Worm (Caenorhabditis elegans): ENCODE results near the gene Y49E10.18.

The Y49E10.18 gene

ce11 chrIII:12426558-12426957 is 19.3 kb downstream of the Y49E10.18 start, which contains the start of gene pie-1 (continued):
- no peak for TF ChIP-seq ztf-26 (tag; optimal IDR thresholded peaks at IDR 0.05)
- TF ChIP-seq K12H6.12 (tag; optimal IDR thresholded peaks at IDR 0.05) = no peak
- TF ChIP-seq ceh-58 (GFP tag; IDR thresholded peaks at IDR 0.05) = no peak
- TF ChIP-seq aptf-2 (GFP tag; conservative IDR thresholded peaks at IDR 0.05) = no peak
- TF ChIP-seq mxl-1 (tag; optimal IDR thresholded peaks at IDR 0.05) = no peak
- TF ChIP-seq rpc-1 (optimal IDR thresholded peaks at IDR 0.05) = no peak
- TF ChIP-seq rpc-1 (tag; optimal IDR thresholded peaks at IDR 0.05) = no peak
- TF ChIP-seq efl-1 (GFP tag; optimal IDR thresholded peaks at IDR 0.05) = peak; percentile 100
- TF ChIP-seq tlf-1 (GFP tag; optimal IDR thresholded peaks at IDR 0.05) = peak; percentile 43
- no peak for TF ChIP-seq somi-1 (GFP tag; optimal IDR thresholded peaks at IDR 0.05)
- TF ChIP-seq let-526 (GFP tag; IDR thresholded peaks at IDR 0.05) = no peak
- no peak for TF ChIP-seq ztf-3 (GFP tag; optimal IDR thresholded peaks at IDR 0.05)
- TF ChIP-seq F39B2.1 (GFP tag; IDR thresholded peaks at IDR 0.05) = no peak
- no peak for TF ChIP-seq lsy-27 (tag; optimal IDR thresholded peaks at IDR 0.05; ENCODE audit: borderline replicate concordance, insufficient read depth)
- TF ChIP-seq F33H1.4 (GFP tag; IDR thresholded peaks at IDR 0.05) = peak; percentile 92
- TF ChIP-seq B0336.3 (GFP tag; IDR thresholded peaks at IDR 0.05) = no peak
- no peak for TF ChIP-seq ceh-40 (GFP tag; IDR thresholded peaks at IDR 0.05)
- TF ChIP-seq attf-3 (GFP tag; conservative IDR thresholded peaks at IDR 0.05) = no peak
- no peak for TF ChIP-seq ceh-100 (GFP tag; IDR thresholded peaks at IDR 0.05)
- TF ChIP-seq ceh-91 (GFP tag; IDR thresholded peaks at IDR 0.05) = peak; percentile 86
- TF ChIP-seq lin-40 (tag; optimal IDR thresholded peaks at IDR 0.05) = no peak
- TF ChIP-seq B0035.1 (tag; optimal IDR thresholded peaks at IDR 0.05) = no peak
- TF ChIP-seq cebp-2 (GFP tag; IDR thresholded peaks at IDR 0.05) = no peak
- TF ChIP-seq sptf-2 (GFP tag; optimal IDR thresholded peaks at IDR 0.05) = no peak
- TF ChIP-seq rcor-1 (GFP tag; IDR thresholded peaks at IDR 0.05) = no peak
- TF ChIP-seq mcd-1 (GFP tag; IDR thresholded peaks at IDR 0.05) = peak; percentile 44; the same call in 1 of the 2 replicates
- peak; percentile 96 for TF ChIP-seq madf-6 (GFP tag; IDR thresholded peaks at IDR 0.05)
- no peak for TF ChIP-seq egl-44 (GFP tag; IDR thresholded peaks at IDR 0.05)
- peak; percentile 94 for TF ChIP-seq xnd-1 (tag; optimal IDR thresholded peaks at IDR 0.05)
- TF ChIP-seq die-1 (tag; optimal IDR thresholded peaks at IDR 0.05) = no peak
- no peak for TF ChIP-seq ekl-4 (GFP tag; IDR thresholded peaks at IDR 0.05)
- no peak for TF ChIP-seq ztf-22 (GFP tag; optimal IDR thresholded peaks at IDR 0.05)
- peak in 1 of 2 experiments; percentile 24 for TF ChIP-seq rec-8 (tag; optimal IDR thresholded peaks at IDR 0.05)
- TF ChIP-seq him-1 (tag; optimal IDR thresholded peaks at IDR 0.05) = peak; percentile 90
- no peak for TF ChIP-seq B0261.1 (tag; optimal IDR thresholded peaks at IDR 0.05)
- TF ChIP-seq snpc-1.3 (tag; optimal IDR thresholded peaks at IDR 0.05; ENCODE audit: insufficient read depth) = no peak

ce11 chrIII:12425846-12426405 is 20.0 kb downstream of the Y49E10.18 start:
- TF ChIP-seq ama-1 (optimal IDR thresholded peaks at IDR 0.05) (no peak), ama-1 (GFP tag; optimal IDR thresholded peaks at IDR 0.05) (peak in 1 of 2 experiments; percentile 65), gei-17 (GFP tag; optimal IDR thresholded peaks at IDR 0.05) (no peak), F52B5.7 (tag; optimal IDR thresholded peaks at IDR 0.05) (no peak), dpl-1 (GFP tag; optimal IDR thresholded peaks at IDR 0.05) (peak; percentile 14), aptf-2 (GFP tag; conservative IDR thresholded peaks at IDR 0.05) (no peak)
